Worm (Caenorhabditis elegans) whole organism, late embryonic: ENCODE results near the gene clec-256.

Experiments used
- ama-1 ChIP-seq: fragments of 150-350 bp; optimal IDR thresholded peaks from 2 replicates; lab custom pipeline; 2014
- ceh-19 ChIP-seq: fragments of 200-800 bp; sonication (Bioruptor generic); optimal IDR thresholded peaks from 2 replicates; lab custom pipeline; 2018; ENCODE audit warnings: mild to moderate bottlenecking, missing genetic modification characterization, missing compliant biosample characterization
- lim-6 ChIP-seq: sonication (generic microtip); optimal IDR thresholded peaks from 2 replicates; lab custom pipeline; 2016; ENCODE audit warnings: missing genetic modification characterization, missing compliant biosample characterization
- pat-9 ChIP-seq: fragments of 200-800 bp; sonication (Bioruptor generic); optimal IDR thresholded peaks from 2 replicates; lab custom pipeline; 2018; ENCODE audit warnings: mild to moderate bottlenecking, missing genetic modification characterization, moderate library complexity, missing compliant biosample characterization
- sox-4 ChIP-seq: sonication (generic microtip); optimal IDR thresholded peaks from 2 replicates; lab custom pipeline; 2017; ENCODE audit warnings: mild to moderate bottlenecking, missing genetic modification characterization, inconsistent platforms, missing compliant biosample characterization

DNA sequence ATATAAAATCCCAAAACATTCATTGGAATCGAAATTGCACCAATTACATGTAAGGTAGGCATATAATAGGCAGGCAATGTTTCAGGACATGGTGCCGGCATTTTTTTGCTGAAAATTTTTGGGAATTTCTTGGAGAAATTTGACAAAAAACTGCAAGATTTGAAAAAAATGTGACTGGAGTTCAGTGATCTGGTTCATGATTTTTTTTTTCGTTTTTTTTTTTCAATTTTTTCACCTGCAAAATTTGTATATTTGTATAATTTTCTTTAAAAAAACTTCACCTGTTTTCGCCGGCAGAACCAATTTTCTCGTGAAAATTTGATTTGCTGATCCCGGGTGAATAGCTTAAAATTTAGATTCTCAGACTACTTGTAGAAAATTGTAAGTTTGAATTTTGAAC is 34.9 kb downstream of the clec-256 start, which contains the start of gene sri-10:
- TF ChIP-seq lim-6 (tag; lab: Kevin White, UChicago) (no peak), sox-4 (no peak), pat-9 (tag; lab: Kevin White, UChicago) (no peak), ama-1 (lab: Kevin White, UChicago) (no peak), ceh-19 (GFP tag; lab: Kevin White, UChicago) (no peak)
